Worm (Caenorhabditis elegans): Measurements from ENCODE around the gene mtrr-1.

mtrr-1 gene

ce11 chrII:9310204-9310603, 24.4 kb downstream of the mtrr-1 start, which contains the start of gene cam-1:
Gene cam-1, minus strand, starts transcription at chrII:9310304.
- TF ChIP-seq zag-1 (tag; optimal IDR thresholded peaks at IDR 0.05) = no peak
- no peak for TF ChIP-seq fos-1 (tag; optimal IDR thresholded peaks at IDR 0.05)
- TF ChIP-seq mab-9 (GFP tag; IDR thresholded peaks at IDR 0.05) = no peak
- no peak for TF ChIP-seq vab-15 (tag; optimal IDR thresholded peaks at IDR 0.05)
- no peak for TF ChIP-seq fkh-8 (tag; optimal IDR thresholded peaks at IDR 0.05)
- no peak for TF ChIP-seq nhr-11 (tag; optimal IDR thresholded peaks at IDR 0.05)
- TF ChIP-seq irx-1 (tag; optimal IDR thresholded peaks at IDR 0.05) = no peak
- TF ChIP-seq blmp-1 (tag; optimal IDR thresholded peaks at IDR 0.05) = no peak
- TF ChIP-seq F16B12.6 (tag; optimal IDR thresholded peaks at IDR 0.05) = no peak
- TF ChIP-seq xbp-1 (tag; optimal IDR thresholded peaks at IDR 0.05) = no peak
- TF ChIP-seq grh-1 (GFP tag; IDR thresholded peaks at IDR 0.05) = no peak
- TF ChIP-seq nhr-90 (tag; optimal IDR thresholded peaks at IDR 0.05; ENCODE audit: poor library complexity) = no peak
- no peak for TF ChIP-seq ceh-90 (tag; optimal IDR thresholded peaks at IDR 0.05)
- TF ChIP-seq unc-98 (GFP tag; IDR thresholded peaks at IDR 0.05) = no peak
- TF ChIP-seq lin-14 (GFP tag; optimal IDR thresholded peaks at IDR 0.05) = no peak

ce11 chrII:9310794-9311193, 25.0 kb downstream of the mtrr-1 start:
- TF ChIP-seq pax-3 (tag; optimal IDR thresholded peaks at IDR 0.05) = no peak
- TF ChIP-seq irx-1 (tag; optimal IDR thresholded peaks at IDR 0.05) = no peak
- TF ChIP-seq tlp-1 (tag; optimal IDR thresholded peaks at IDR 0.05) = no peak
- TF ChIP-seq nhr-237 (tag; optimal IDR thresholded peaks at IDR 0.05) = no peak
- TF ChIP-seq ceh-88 (GFP tag; IDR thresholded peaks at IDR 0.05) = no peak
- no peak for TF ChIP-seq nhr-76 (tag; optimal IDR thresholded peaks at IDR 0.05)
- TF ChIP-seq fos-1 (tag; optimal IDR thresholded peaks at IDR 0.05) = no peak
- TF ChIP-seq Y116A8C.19 (tag; optimal IDR thresholded peaks at IDR 0.05; ENCODE audit: borderline replicate concordance) = no peak
- no peak for TF ChIP-seq nhr-19 (GFP tag; conservative IDR thresholded peaks at IDR 0.05)
- TF ChIP-seq fkh-8 (tag; optimal IDR thresholded peaks at IDR 0.05) = peak; percentile 27
- TF ChIP-seq lin-14 (GFP tag; optimal IDR thresholded peaks at IDR 0.05) = peak; percentile 26
- no peak for TF ChIP-seq C34B4.2 (tag; optimal IDR thresholded peaks at IDR 0.05)
- TF ChIP-seq jun-1 (tag; optimal IDR thresholded peaks at IDR 0.05) = no peak
- TF ChIP-seq snpc-4 (tag; optimal IDR thresholded peaks at IDR 0.05) = no peak
- TF ChIP-seq ceh-8 (GFP tag; optimal IDR thresholded peaks at IDR 0.05) = peak; percentile 43
- TF ChIP-seq hpl-2 (GFP tag; optimal IDR thresholded peaks at IDR 0.05) = no peak
- no peak for TF ChIP-seq hlh-4 (tag; optimal IDR thresholded peaks at IDR 0.05)

DNA sequence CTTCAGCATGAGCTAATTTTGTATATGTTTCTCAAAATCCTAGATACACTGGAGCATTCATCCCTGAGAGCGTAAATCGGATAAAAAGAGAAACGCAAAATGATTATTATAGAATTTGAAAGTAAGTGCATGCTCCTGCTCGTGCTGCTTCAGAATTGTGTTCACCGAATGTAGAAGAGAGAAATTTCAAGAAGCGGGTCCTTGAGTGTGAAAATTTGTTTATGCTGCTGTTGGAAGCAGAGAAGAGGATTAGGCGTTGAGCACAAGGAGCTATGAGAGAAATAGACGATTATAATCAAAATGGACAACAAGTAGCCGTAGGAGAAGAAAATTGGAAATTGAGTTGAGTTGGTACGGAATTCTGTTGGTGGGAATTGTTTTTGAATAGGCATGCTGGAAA, 25.9 kb downstream of the mtrr-1 start:
- peak; percentile 57 for TF ChIP-seq lin-14 (GFP tag; optimal IDR thresholded peaks at IDR 0.05)
- peak; percentile 69 for TF ChIP-seq fkh-10 (GFP tag; optimal IDR thresholded peaks at IDR 0.05)
- TF ChIP-seq sptf-1 (tag; optimal IDR thresholded peaks at IDR 0.05) = no peak
- no peak for TF ChIP-seq efl-1 (optimal IDR thresholded peaks at IDR 0.05)
- no peak for TF ChIP-seq efl-1 (GFP tag; optimal IDR thresholded peaks at IDR 0.05 in 1 of 2)

- TF ChIP-seq rnt-1 (tag; optimal IDR thresholded peaks at IDR 0.05) (no peak), lin-14 (GFP tag; optimal IDR thresholded peaks at IDR 0.05) (peak; percentile 21)
Measured at ce11 chrII:9313335-9313734, 27.6 kb downstream of the mtrr-1 start.

ce11 chrII:9314733-9315132, 29.0 kb downstream of the mtrr-1 start:
- TF ChIP-seq elt-2 (tag; optimal IDR thresholded peaks at IDR 0.05) = no peak
- TF ChIP-seq unc-62 (GFP tag; optimal IDR thresholded peaks at IDR 0.05) = no peak
- TF ChIP-seq nhr-71 (tag; optimal IDR thresholded peaks at IDR 0.05) = peak; percentile 30
- TF ChIP-seq egl-13 (tag; optimal IDR thresholded peaks at IDR 0.05) = no peak
- peak; percentile 5 for TF ChIP-seq lin-14 (GFP tag; optimal IDR thresholded peaks at IDR 0.05)
- no peak for TF ChIP-seq efl-1 (optimal IDR thresholded peaks at IDR 0.05)
- peak in 1 of 2 experiments; percentile 84 for TF ChIP-seq efl-1 (GFP tag; optimal IDR thresholded peaks at IDR 0.05 in 1 of 2)

Measured in whole organism, L1 larva.